Fruit fly (Drosophila melanogaster): ENCODE results near the gene CG9701.

CG9701 gene

DNA sequence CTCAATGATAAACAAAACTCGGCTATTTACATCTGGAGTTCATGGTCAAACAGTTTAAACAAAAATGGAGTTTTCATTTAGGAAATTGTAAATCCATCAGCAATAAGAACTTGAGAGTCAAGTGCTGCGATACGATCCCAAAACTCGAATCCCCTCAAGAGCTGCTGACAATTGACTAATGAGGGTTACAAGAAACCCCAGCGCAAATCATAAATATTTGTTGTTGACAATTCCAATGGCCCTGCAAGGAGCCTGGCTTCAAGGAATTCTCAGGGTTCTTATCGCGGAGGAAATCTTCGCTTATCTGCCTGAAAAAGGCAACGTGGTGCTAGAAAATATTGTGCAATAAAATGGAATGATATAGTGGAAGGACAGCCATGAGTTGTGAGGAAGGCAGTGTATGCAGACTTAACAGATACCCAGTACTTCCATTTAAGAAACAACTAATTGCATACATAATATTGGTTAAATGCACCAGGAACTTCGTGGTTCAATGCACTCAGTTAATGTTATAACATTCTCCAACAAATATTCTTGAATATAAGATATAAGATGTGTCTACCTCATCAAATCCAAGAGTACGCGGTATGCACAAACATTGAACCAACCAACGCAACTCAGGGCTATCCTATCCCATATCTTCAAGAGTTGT lies 34.8 kb downstream of the CG9701 start (continued):
- peak; percentile 66 for TF ChIP-seq CG15696 (tag; optimal IDR thresholded peaks at IDR 0.05)
- peak; percentile 44 for TF ChIP-seq CG31441 (GFP tag; IDR thresholded peaks at IDR 0.05)
- TF ChIP-seq lola (GFP tag; optimal IDR thresholded peaks at IDR 0.05): peak in 1 of 3 experiments; percentile 44
- TF ChIP-seq knrl (GFP tag; IDR thresholded peaks at IDR 0.05; ENCODE audit: partially characterized antibody): 0 out of 3 replicates have a peak, but pooled peaks have one; percentile 28
- peak; percentile 64 for TF ChIP-seq cad (GFP tag; optimal IDR thresholded peaks at IDR 0.05)
- TF ChIP-seq TFAM (GFP tag; optimal IDR thresholded peaks at IDR 0.05): no peak
- TF ChIP-seq CG7745 (tag; optimal IDR thresholded peaks at IDR 0.05): no peak
- peak; percentile 32; the same call in 1 of the 4 replicates for TF ChIP-seq Gug (GFP tag; IDR thresholded peaks at IDR 0.05)
- peak; percentile 73 for TF ChIP-seq CG10959 (GFP tag; IDR thresholded peaks at IDR 0.05)
- TF ChIP-seq grn (GFP tag; optimal IDR thresholded peaks at IDR 0.05): peak; percentile 70
- TF ChIP-seq mam (GFP tag; optimal IDR thresholded peaks at IDR 0.05): peak; percentile 16
- TF ChIP-seq CG15269 (tag; optimal IDR thresholded peaks at IDR 0.05): no peak
- TF ChIP-seq sna (GFP tag; IDR thresholded peaks at IDR 0.05; ENCODE audit: partially characterized antibody): 0 out of 2 replicates have a peak, but pooled peaks have one; percentile 24
- no peak for TF ChIP-seq Neu2 (GFP tag; optimal IDR thresholded peaks at IDR 0.05; ENCODE audit: borderline replicate concordance)
- TF ChIP-seq ATbp (GFP tag; optimal IDR thresholded peaks at IDR 0.05): no peak
- peak; percentile 34 for TF ChIP-seq Sox102F (GFP tag; optimal IDR thresholded peaks at IDR 0.05)
- TF ChIP-seq CG3407 (GFP tag; optimal IDR thresholded peaks at IDR 0.05): no peak
- no peak for TF ChIP-seq CG1832 (GFP tag; optimal IDR thresholded peaks at IDR 0.05)
- peak; percentile 29 for TF ChIP-seq nerfin-1 (tag; optimal IDR thresholded peaks at IDR 0.05)
- TF ChIP-seq zen2 (GFP tag; IDR thresholded peaks at IDR 0.05; ENCODE audit: partially characterized antibody): no peak
- peak; percentile 1 for TF ChIP-seq Hmr (GFP tag; optimal IDR thresholded peaks at IDR 0.05)
- no peak for TF ChIP-seq CG31224 (GFP tag; IDR thresholded peaks at IDR 0.05)
- TF ChIP-seq CG7786 (GFP tag; optimal IDR thresholded peaks at IDR 0.05): no peak
- no peak for TF ChIP-seq CG5180 (GFP tag; optimal IDR thresholded peaks at IDR 0.05)
- peak; percentile 42 for TF ChIP-seq Chrac-16 (GFP tag; optimal IDR thresholded peaks at IDR 0.05)
- no peak for TF ChIP-seq chinmo (GFP tag; IDR thresholded peaks at IDR 0.05; ENCODE audit: partially characterized antibody)
- peak; percentile 94 for TF ChIP-seq sens (GFP tag)
- no peak for TF ChIP-seq zf30C (GFP tag; optimal IDR thresholded peaks at IDR 0.05)
- no peak for TF ChIP-seq CG6683 (GFP tag; optimal IDR thresholded peaks at IDR 0.05)
- no peak for TF ChIP-seq CG2202 (tag; optimal IDR thresholded peaks at IDR 0.05)
- TF ChIP-seq CG10565 (GFP tag; optimal IDR thresholded peaks at IDR 0.05): no peak
- TF ChIP-seq CG14050 (GFP tag; IDR thresholded peaks at IDR 0.05): no peak; the same call in 2 of the 3 replicates
- TF ChIP-seq CG9797 (GFP tag; optimal IDR thresholded peaks at IDR 0.05): no peak
- TF ChIP-seq Dbx (GFP tag; IDR thresholded peaks at IDR 0.05): no peak
- TF ChIP-seq MESR4 (GFP tag; optimal IDR thresholded peaks at IDR 0.05): no peak
- TF ChIP-seq fd102C (GFP tag; optimal IDR thresholded peaks at IDR 0.05): peak; percentile 55
- peak; percentile 66 for TF ChIP-seq CG6689 (GFP tag; IDR thresholded peaks at IDR 0.05)
- TF ChIP-seq kay (GFP tag; optimal IDR thresholded peaks at IDR 0.05): peak; percentile 1
- no peak for TF ChIP-seq CG34376 (GFP tag; optimal IDR thresholded peaks at IDR 0.05)
- no peak for TF ChIP-seq CG9437 (GFP tag; optimal IDR thresholded peaks at IDR 0.05)
- TF ChIP-seq CG30020 (tag; optimal IDR thresholded peaks at IDR 0.05): no peak
- peak; percentile 59; the same call in 2 of the 3 replicates for TF ChIP-seq HLH4C (GFP tag; IDR thresholded peaks at IDR 0.05; ENCODE audit: partially characterized antibody)
- TF ChIP-seq ems (GFP tag; optimal IDR thresholded peaks at IDR 0.05): peak; percentile 6
- TF ChIP-seq seq (GFP tag; IDR thresholded peaks at IDR 0.05): no peak
- TF ChIP-seq CG13123 (GFP tag; optimal IDR thresholded peaks at IDR 0.05): no peak
- TF ChIP-seq Usf (GFP tag; optimal IDR thresholded peaks at IDR 0.05): no peak
- TF ChIP-seq HmgD (GFP tag; optimal IDR thresholded peaks at IDR 0.05): no peak
- peak; percentile 39 for TF ChIP-seq pum (GFP tag; optimal IDR thresholded peaks at IDR 0.05)
- no peak for TF ChIP-seq CG10543 (GFP tag; optimal IDR thresholded peaks at IDR 0.05)
